Fruit fly (Drosophila melanogaster) whole organism, embryonic: ENCODE data around the gene trv.

ENCODE experiments used
- Blimp-1 ChIP-seq: fragments of 200-800 bp; sonication (Bioruptor generic); optimal IDR thresholded peaks from 3 replicates; lab custom pipeline; 2018; ENCODE audit warnings: missing biosample characterization, missing genetic modification characterization, mild to moderate bottlenecking, moderate library complexity, missing genetic modification reagents
- CG10209 ChIP-seq: fragments of 200-800 bp; sonication (Bioruptor generic); optimal IDR thresholded peaks from 3 replicates; lab custom pipeline; 2017; ENCODE audit warnings: missing biosample characterization, mild to moderate bottlenecking, missing genetic modification characterization, missing genetic modification reagents
- CG10565 ChIP-seq: fragments of 200-800 bp; sonication (Bioruptor generic); optimal IDR thresholded peaks from 3 replicates; lab custom pipeline; 2016; ENCODE audit warnings: missing biosample characterization, mild to moderate bottlenecking, missing genetic modification characterization
- CG10979 ChIP-seq: fragments of 200-800 bp; sonication (Bioruptor generic); optimal IDR thresholded peaks from 2 replicates; lab custom pipeline; 2018; ENCODE audit warnings: missing biosample characterization, mild to moderate bottlenecking, missing genetic modification characterization, moderate library complexity
- CG12071 ChIP-seq: fragments of 200-800 bp; sonication (Bioruptor generic); optimal IDR thresholded peaks from 3 replicates; lab custom pipeline; 2018; ENCODE audit warnings: missing biosample characterization, mild to moderate bottlenecking, missing genetic modification characterization
- CG12744 ChIP-seq: fragments of 200-800 bp; sonication (Bioruptor generic); optimal IDR thresholded peaks from 2 replicates; lab custom pipeline; 2016; ENCODE audit warnings: missing biosample characterization, missing genetic modification characterization
- CG13624 ChIP-seq: fragments of 200-800 bp; sonication (Bioruptor generic); optimal IDR thresholded peaks from 2 replicates; lab custom pipeline; 2016; ENCODE audit warnings: missing biosample characterization, missing genetic modification characterization
- CG15479 ChIP-seq: fragments of 200-800 bp; sonication (Bioruptor generic); optimal IDR thresholded peaks from 3 replicates; lab custom pipeline; 2019; ENCODE audit warnings: missing biosample characterization, mild to moderate bottlenecking, missing genetic modification characterization, moderate library complexity
- CG15601 ChIP-seq: fragments of 200-800 bp; sonication (Bioruptor generic); optimal IDR thresholded peaks from 3 replicates; lab custom pipeline; 2019; ENCODE audit warnings: missing biosample characterization, mild to moderate bottlenecking, missing genetic modification characterization, moderate library complexity
- CG2712 ChIP-seq: fragments of 200-800 bp; optimal IDR thresholded peaks from 3 replicates; lab custom pipeline; 2019; ENCODE audit warnings: missing biosample characterization, mild to moderate bottlenecking, missing genetic modification characterization, moderate library complexity
- CG31224 ChIP-seq: fragments of 200-800 bp; sonication (Bioruptor generic); IDR thresholded peaks from 2 replicates; pipeline ENCODE4 v1.3.6; 2022; ENCODE audit warnings: missing biosample characterization, missing genetic modification characterization
- CG3726 ChIP-seq: fragments of 200-800 bp; sonication (Bioruptor generic); IDR thresholded peaks from 3 replicates; pipeline ENCODE4, ENCODE4 v1.3.6; 2022; ENCODE audit warnings: missing biosample characterization, missing genetic modification characterization
- CG3847 ChIP-seq: fragments of 200-800 bp; sonication (Bioruptor generic); IDR thresholded peaks from 2 replicates; pipeline ENCODE4 v1.3.6; 2022; ENCODE audit warnings: missing biosample characterization, missing genetic modification characterization
- CG4328 ChIP-seq: fragments of 200-800 bp; sonication (Bioruptor generic); optimal IDR thresholded peaks from 3 replicates; lab custom pipeline; 2017; ENCODE audit warnings: missing biosample characterization, missing genetic modification reagents, missing genetic modification characterization
- CG4854 ChIP-seq: fragments of 200-800 bp; sonication (Bioruptor generic); optimal IDR thresholded peaks from 2 replicates; lab custom pipeline; 2016; ENCODE audit warnings: missing biosample characterization, missing genetic modification characterization, inconsistent platforms
- CG5953 ChIP-seq: fragments of 200-800 bp; sonication (Bioruptor generic); IDR thresholded peaks from 2 replicates; pipeline ENCODE4 v1.3.6; 2022; ENCODE audit warnings: missing biosample characterization, missing genetic modification characterization
- CG6272 ChIP-seq: fragments of 200-800 bp; sonication (Bioruptor generic); IDR thresholded peaks from 2 replicates; pipeline ENCODE4 v1.3.6; 2022; ENCODE audit warnings: missing biosample characterization, missing genetic modification characterization
- CG7556 ChIP-seq: fragments of 200-800 bp; sonication (Bioruptor generic); optimal IDR thresholded peaks from 2 replicates; lab custom pipeline; 2017; ENCODE audit warnings: missing biosample characterization, mild to moderate bottlenecking, missing genetic modification characterization
- CG9437 ChIP-seq: fragments of 200-800 bp; sonication (Bioruptor generic); optimal IDR thresholded peaks from 2 replicates; lab custom pipeline; 2018; ENCODE audit warnings: missing biosample characterization, mild to moderate bottlenecking, missing genetic modification characterization
- Chrac-16 ChIP-seq: fragments of 200-800 bp; sonication (Bioruptor generic); optimal IDR thresholded peaks from 3 replicates; lab custom pipeline; 2016; ENCODE audit warnings: missing biosample characterization, missing genetic modification characterization
- CoRest ChIP-seq: fragments of 200-800 bp; sonication (Bioruptor generic); optimal IDR thresholded peaks from 3 replicates; lab custom pipeline; 2018; ENCODE audit warnings: missing biosample characterization, mild to moderate bottlenecking, missing genetic modification characterization, moderate library complexity
- Dll ChIP-seq: fragments of 200-800 bp; sonication (Bioruptor generic); IDR thresholded peaks from 4 replicates; pipeline ENCODE4 v1.3.6; 2022; ENCODE audit warnings: missing biosample characterization, missing genetic modification characterization; ENCODE audit not compliant: partially characterized antibody
- Gsc ChIP-seq: fragments of 200-800 bp; sonication (Bioruptor generic); IDR thresholded peaks from 2 replicates; pipeline ENCODE4 v1.3.6; 2022; ENCODE audit warnings: missing biosample characterization, missing genetic modification characterization
- Hmr ChIP-seq: fragments of 200-800 bp; sonication (Bioruptor generic); optimal IDR thresholded peaks from 3 replicates; lab custom pipeline; 2017; ENCODE audit warnings: mild to moderate bottlenecking, missing biosample characterization, missing genetic modification reagents, missing genetic modification characterization
- Hmx ChIP-seq: fragments of 200-800 bp; sonication (Bioruptor generic); optimal IDR thresholded peaks from 2 replicates; lab custom pipeline; 2016; ENCODE audit warnings: missing biosample characterization, missing genetic modification characterization
- Hr39 ChIP-seq: fragments of >200 bp; optimal IDR thresholded peaks from 2 replicates; lab custom pipeline; 2017
- MBD-R2 ChIP-seq: fragments of 200-800 bp; sonication (Bioruptor generic); IDR thresholded peaks from 2 replicates; pipeline ENCODE4 v1.3.6; 2022; ENCODE audit warnings: missing biosample characterization, missing genetic modification characterization
- Max ChIP-seq: fragments of 200-800 bp; sonication (Bioruptor generic); optimal IDR thresholded peaks from 2 replicates; lab custom pipeline; 2016; ENCODE audit warnings: missing biosample characterization, mild to moderate bottlenecking, missing genetic modification characterization
- Rfx ChIP-seq: fragments of 200-800 bp; sonication (Bioruptor generic); IDR thresholded peaks from 2 replicates; pipeline ENCODE4 v1.3.6; 2022; ENCODE audit warnings: missing biosample characterization, missing genetic modification characterization
- Scr ChIP-seq: fragments of 200-800 bp; sonication (Bioruptor generic); IDR thresholded peaks from 2 replicates; pipeline ENCODE4 v1.3.6; 2022; ENCODE audit warnings: missing biosample characterization, missing genetic modification characterization; ENCODE audit not compliant: partially characterized antibody
- Six4 ChIP-seq: fragments of 200-800 bp; sonication (Bioruptor generic); optimal IDR thresholded peaks from 2 replicates; lab custom pipeline; 2016; ENCODE audit warnings: missing biosample characterization, missing genetic modification characterization
- Sox102F ChIP-seq: fragments of 200-800 bp; sonication (Bioruptor generic); optimal IDR thresholded peaks from 2 replicates; lab custom pipeline; 2018; ENCODE audit warnings: missing biosample characterization, mild to moderate bottlenecking, missing genetic modification characterization, moderate library complexity
- Stat92E ChIP-seq, 3 experiments: fragments of >200 bp in 2 of 3; fragments of 200-800 bp in 1 of 3; sonication (Bioruptor generic) in 1 of 3; optimal IDR thresholded peaks; 2 replicates each; lab custom pipeline; 2017 to 2019; ENCODE audit warnings: missing biosample characterization in 3 of 3, missing genetic modification characterization in 3 of 3, mild to moderate bottlenecking in 1 of 3, moderate library complexity in 1 of 3
- Usf ChIP-seq: fragments of 200-800 bp; sonication (Bioruptor generic); optimal IDR thresholded peaks from 2 replicates; lab custom pipeline; 2017; ENCODE audit warnings: missing genotype, missing biosample characterization, missing genetic modification characterization
- crp ChIP-seq, 2 experiments: fragments of 200-800 bp; sonication (Bioruptor generic); optimal IDR thresholded peaks; 2 replicates in 1 of 2; 3 replicates in 1 of 2; lab custom pipeline; 2017; ENCODE audit warnings: missing biosample characterization in 2 of 2, missing genetic modification characterization in 2 of 2, mild to moderate bottlenecking in 1 of 2, moderate library complexity in 1 of 2
- disco-r ChIP-seq: fragments of 200-800 bp; sonication (Bioruptor generic); optimal IDR thresholded peaks from 2 replicates; lab custom pipeline; 2016; ENCODE audit warnings: missing biosample characterization, missing genetic modification characterization
- eve ChIP-seq, 2 experiments: fragments of >200 bp; optimal IDR thresholded peaks; 2 replicates each; lab custom pipeline; 2017; ENCODE audit warnings: missing biosample characterization in 2 of 2, missing genetic modification characterization in 2 of 2
- ewg ChIP-seq: fragments of 200-800 bp; sonication (Bioruptor generic); optimal IDR thresholded peaks from 3 replicates; lab custom pipeline; 2017; ENCODE audit warnings: mild to moderate bottlenecking, missing biosample characterization, missing genetic modification reagents, missing genetic modification characterization
- exex ChIP-seq: fragments of 200-800 bp; sonication (Bioruptor generic); optimal IDR thresholded peaks from 4 replicates; lab custom pipeline; 2018; ENCODE audit warnings: missing biosample characterization, mild to moderate bottlenecking, missing genetic modification characterization, moderate library complexity
- fd102C ChIP-seq: fragments of 200-800 bp; sonication (Bioruptor generic); optimal IDR thresholded peaks from 2 replicates; lab custom pipeline; 2018; ENCODE audit warnings: missing biosample characterization, mild to moderate bottlenecking, missing genetic modification characterization, moderate library complexity
- fu2 ChIP-seq: fragments of 200-800 bp; sonication (Bioruptor generic); optimal IDR thresholded peaks from 2 replicates; lab custom pipeline; 2016; ENCODE audit warnings: missing biosample characterization, missing genetic modification characterization
- ind ChIP-seq: fragments of 200-800 bp; sonication (Bioruptor generic); optimal IDR thresholded peaks from 3 replicates; lab custom pipeline; 2016; ENCODE audit warnings: missing biosample characterization, missing genetic modification characterization
- ken ChIP-seq: fragments of 200-800 bp; sonication (Bioruptor generic); IDR thresholded peaks from 3 replicates; pipeline ENCODE4 v1.3.6; 2022; ENCODE audit warnings: missing biosample characterization, missing genetic modification characterization
- kni ChIP-seq: fragments of 200-800 bp; sonication (Bioruptor generic); optimal IDR thresholded peaks from 3 replicates; lab custom pipeline; 2017; ENCODE audit warnings: mild to moderate bottlenecking, missing biosample characterization, missing genetic modification reagents, missing genetic modification characterization
- pan ChIP-seq, 4 experiments: fragments of >200 bp in 3 of 4; fragments of 200-800 bp in 1 of 4; sonication (Bioruptor generic) in 1 of 4; optimal IDR thresholded peaks in 3 of 4; IDR thresholded peaks in 1 of 4; 2 replicates each; pipeline versions ENCODE4 v1.3.6 to Lab custom; 2017 to 2022; ENCODE audit warnings: missing biosample characterization in 2 of 4, missing genetic modification characterization in 2 of 4, mixed read lengths in 1 of 4
- seq ChIP-seq: fragments of 200-800 bp; sonication (Bioruptor generic); IDR thresholded peaks from 2 replicates; pipeline ENCODE4 v1.3.6; 2022; ENCODE audit warnings: missing biosample characterization, missing genetic modification characterization
- shn ChIP-seq: fragments of 200-800 bp; sonication (Bioruptor generic); optimal IDR thresholded peaks from 3 replicates; lab custom pipeline; 2016; ENCODE audit warnings: missing biosample characterization, missing genetic modification characterization
- sim ChIP-seq: fragments of 200-800 bp; sonication (Bioruptor generic); IDR thresholded peaks from 2 replicates; pipeline ENCODE4 v1.3.6; 2022; ENCODE audit warnings: missing biosample characterization, missing genetic modification characterization
- tin ChIP-seq: fragments of 200-800 bp; sonication (Bioruptor generic); optimal IDR thresholded peaks from 3 replicates; lab custom pipeline; 2016; ENCODE audit warnings: missing biosample characterization, missing genetic modification characterization
- tup ChIP-seq: fragments of 200-800 bp; sonication (Bioruptor generic); optimal IDR thresholded peaks from 2 replicates; lab custom pipeline; 2016; ENCODE audit warnings: missing biosample characterization, mild to moderate bottlenecking, missing genetic modification characterization, moderate library complexity
- zfh2 ChIP-seq: fragments of 200-800 bp; sonication (Bioruptor generic); optimal IDR thresholded peaks from 2 replicates; lab custom pipeline; 2016; ENCODE audit warnings: missing biosample characterization, missing genetic modification characterization

The trv gene

dm6 chr3R:27986794-27987193, 39.6 kb upstream of the trv start (continued):
- TF ChIP-seq tin (GFP tag; lab: Kevin White, UChicago) (no peak), seq (GFP tag; lab: Robert Waterston, UW) (peak; percentile 27; the same call in 1 of the 2 replicates), Hmx (GFP tag; lab: Kevin White, UChicago) (no peak), zfh2 (GFP tag; lab: Kevin White, UChicago) (no peak), Gsc (GFP tag; lab: Robert Waterston, UW) (no peak), exex (tag; lab: Kevin White, UChicago) (peak; percentile 47), crp (GFP tag; optimal IDR thresholded peaks at IDR 0.05; lab: Kevin White, UChicago) (no peak), CG10565 (GFP tag; lab: Kevin White, UChicago) (no peak), CG12071 (GFP tag; lab: Kevin White, UChicago) (peak; percentile 29), kni (peak; percentile 65), Stat92E (GFP tag; optimal IDR thresholded peaks at IDR 0.05; lab: Kevin White, UChicago) (no peak), shn (GFP tag; lab: Kevin White, UChicago) (no peak), CG10209 (GFP tag; lab: Kevin White, UChicago) (no peak), CG4328 (GFP tag; lab: Kevin White, UChicago) (no peak), ind (no peak), Scr (no peak), Six4 (GFP tag; lab: Kevin White, UChicago) (no peak), CG12744 (GFP tag; lab: Kevin White, UChicago) (no peak), sim (no peak), eve (GFP tag; optimal IDR thresholded peaks at IDR 0.05; lab: Kevin White, UChicago) (no peak), CG13624 (GFP tag; lab: Kevin White, UChicago) (no peak), Chrac-16 (GFP tag; lab: Kevin White, UChicago) (no peak), Max (GFP tag; lab: Kevin White, UChicago) (no peak), fd102C (GFP tag; lab: Kevin White, UChicago) (no peak), ewg (GFP tag; lab: Kevin White, UChicago) (no peak), ken (GFP tag; lab: Robert Waterston, UW) (no peak), CG10979 (tag; lab: Kevin White, UChicago) (no peak), CG9437 (GFP tag; lab: Kevin White, UChicago) (no peak), CG6272 (GFP tag; lab: Robert Waterston, UW) (no peak), CG7556 (no peak), MBD-R2 (GFP tag; lab: Robert Waterston, UW) (no peak), Blimp-1 (GFP tag; lab: Kevin White, UChicago) (peak; percentile 55), Dll (GFP tag; lab: Robert Waterston, UW) (no peak), CG2712 (tag; lab: Kevin White, UChicago) (no peak), CG3726 (GFP tag; lab: Robert Waterston, UW) (no peak), CG31224 (GFP tag; lab: Robert Waterston, UW) (no peak), tup (GFP tag; lab: Kevin White, UChicago) (no peak), Hmr (GFP tag; lab: Kevin White, UChicago) (no peak), CG15479 (GFP tag; lab: Kevin White, UChicago) (no peak), Hr39 (lab: Kevin White, UChicago) (no peak), CoRest (tag; lab: Kevin White, UChicago) (no peak), CG4854 (no peak), CG3847 (no peak), Usf (no peak), fu2 (GFP tag; lab: Kevin White, UChicago) (no peak), Sox102F (GFP tag; lab: Kevin White, UChicago) (no peak), pan (optimal IDR thresholded peaks at IDR 0.05; lab: Kevin White, UChicago) (no peak), pan (GFP tag; optimal IDR thresholded peaks at IDR 0.05 in 1 of 2, IDR thresholded peaks at IDR 0.05 in 1 of 2) (peak in 1 of 2 experiments; percentile 7), disco-r (GFP tag; lab: Kevin White, UChicago) (no peak), CG15601 (tag; lab: Kevin White, UChicago) (peak; percentile 49), Rfx (GFP tag; lab: Robert Waterston, UW) (no peak; the same call in 1 of the 2 replicates), CG5953 (GFP tag; lab: Robert Waterston, UW) (no peak)
